Fruit fly (Drosophila melanogaster) S2 (cell line): ENCODE results near the gene B9d2.

Source experiments
- CG8478 ChIP-seq: fragments of >200 bp; optimal IDR thresholded peaks from 2 replicates; lab custom pipeline; 2018
- CTCF ChIP-seq, 2 experiments: fragments of >200 bp; optimal IDR thresholded peaks; 2 replicates each; lab custom pipeline; 2018

DNA sequence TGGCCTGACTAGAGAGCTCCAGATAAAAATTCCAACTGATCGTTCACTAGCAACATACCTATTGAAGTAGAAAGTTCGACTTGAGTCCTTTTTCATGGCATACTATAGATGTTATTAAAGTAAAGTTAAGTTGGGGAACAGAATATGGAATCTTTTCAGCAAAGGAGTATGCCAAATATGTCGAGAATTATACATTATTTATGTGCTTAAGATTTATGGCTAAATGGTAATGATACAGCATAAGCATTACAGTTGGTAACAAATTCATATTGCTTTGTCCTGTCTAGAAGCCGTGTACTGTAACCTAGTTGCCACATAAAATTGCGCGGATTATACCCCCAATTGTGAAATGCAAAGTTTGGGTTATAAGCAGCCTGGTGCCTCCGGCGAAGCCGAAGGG lies 24.6 kb upstream of the B9d2 start, which contains the start of gene CG31639:
- no peak for TF ChIP-seq CG8478 (lab: Kevin White, UChicago)
- TF ChIP-seq CTCF (optimal IDR thresholded peaks at IDR 0.05; lab: Kevin White, UChicago): no peak
